Fruit fly (Drosophila melanogaster): Measurements from ENCODE around the gene CG32640.

DNA sequence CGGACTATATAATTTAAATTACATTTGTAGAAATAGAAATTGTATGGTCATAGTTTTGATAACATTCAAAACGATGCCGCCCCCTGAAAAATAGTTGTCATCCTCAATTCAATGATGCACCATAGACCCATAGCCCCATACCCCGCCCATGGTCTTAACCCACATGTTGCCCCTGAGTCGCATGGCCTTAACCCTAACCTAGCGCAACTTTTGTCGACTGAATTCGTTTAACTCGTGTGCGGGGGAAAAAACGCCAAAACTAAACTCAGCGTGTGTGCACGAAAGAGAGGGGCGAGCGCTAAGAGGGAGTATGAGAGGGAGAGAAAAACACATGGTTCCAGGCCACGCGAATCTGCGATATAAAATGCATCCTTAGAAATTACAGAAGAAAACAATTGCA is 32.6 kb downstream of the CG32640 start:
- TF ChIP-seq CG34367 (tag; optimal IDR thresholded peaks at IDR 0.05) (no peak), EcR (GFP tag; optimal IDR thresholded peaks at IDR 0.05) (no peak)
